Worm (Caenorhabditis elegans): ENCODE data around the gene lec-9.

The lec-9 gene

ce11 chrX:17636326-17636735 is 36.0 kb downstream of the lec-9 start:
- TF ChIP-seq nhr-28 (tag; optimal IDR thresholded peaks at IDR 0.05) = peak; percentile 78
- TF ChIP-seq fos-1 (tag; optimal IDR thresholded peaks at IDR 0.05) = no peak
- TF ChIP-seq Y75B8A.6 (GFP tag; IDR thresholded peaks at IDR 0.05) = no peak
- no peak for TF ChIP-seq unc-62 (GFP tag; optimal IDR thresholded peaks at IDR 0.05 in 1 of 2)
- TF ChIP-seq unc-62 (tag; optimal IDR thresholded peaks at IDR 0.05) = no peak
- TF ChIP-seq ceh-62 (tag; optimal IDR thresholded peaks at IDR 0.05) = no peak
- TF ChIP-seq tra-1 (GFP tag; IDR thresholded peaks at IDR 0.05) = 0 out of 2 replicates have a peak, but pooled peaks have one; percentile 64
- 0 out of 2 replicates have a peak, but pooled peaks have one; percentile 31 for TF ChIP-seq pha-4 (GFP tag; IDR thresholded peaks at IDR 0.05)
- TF ChIP-seq pha-4 (tag; optimal IDR thresholded peaks at IDR 0.05) = no peak
- 0 out of 2 replicates have a peak, but pooled peaks have one; percentile 66 for TF ChIP-seq saeg-2 (GFP tag; IDR thresholded peaks at IDR 0.05)
- no peak for TF ChIP-seq zfp-2 (tag; optimal IDR thresholded peaks at IDR 0.05)
- no peak for TF ChIP-seq zag-1 (tag; optimal IDR thresholded peaks at IDR 0.05)
- peak; percentile 17 for TF ChIP-seq mep-1 (tag; optimal IDR thresholded peaks at IDR 0.05)
- TF ChIP-seq mes-2 (tag; optimal IDR thresholded peaks at IDR 0.05; ENCODE audit: poor library complexity, severe bottlenecking) = no peak
- TF ChIP-seq hif-1 (tag; optimal IDR thresholded peaks at IDR 0.05) = peak in 1 of 2 experiments; percentile 69
- peak; percentile 16 to 75 for TF ChIP-seq mdl-1 (tag; optimal IDR thresholded peaks at IDR 0.05)
- TF ChIP-seq dpl-1 (GFP tag; optimal IDR thresholded peaks at IDR 0.05) = no peak
- TF ChIP-seq aha-1 (tag) = peak; percentile 95
- no peak for TF ChIP-seq ctbp-1 (GFP tag; IDR thresholded peaks at IDR 0.05)
- peak; percentile 96 for TF ChIP-seq dmd-6 (GFP tag; IDR thresholded peaks at IDR 0.05)
- TF ChIP-seq nhr-48 (tag; optimal IDR thresholded peaks at IDR 0.05) = peak; percentile 93
- no peak for TF ChIP-seq egl-43 (GFP tag; IDR thresholded peaks at IDR 0.05)
- TF ChIP-seq snpc-4 (tag; optimal IDR thresholded peaks at IDR 0.05) = no peak
- no peak for TF ChIP-seq daf-8 (GFP tag; IDR thresholded peaks at IDR 0.05)
- TF ChIP-seq set-16 (GFP tag; IDR thresholded peaks at IDR 0.05) = no peak
- TF ChIP-seq dve-1 (tag; optimal IDR thresholded peaks at IDR 0.05; ENCODE audit: insufficient read depth) = peak; percentile 73
- peak in 1 of 2 experiments; percentile 60 for TF ChIP-seq daf-16 (GFP tag; optimal IDR thresholded peaks at IDR 0.05)
- TF ChIP-seq daf-16 (tag; optimal IDR thresholded peaks at IDR 0.05) = peak; percentile 79
- TF ChIP-seq mxl-2 (GFP tag; conservative IDR thresholded peaks at IDR 0.05) = peak; percentile 88
- no peak for TF ChIP-seq nhr-42 (GFP tag; IDR thresholded peaks at IDR 0.05)
- TF ChIP-seq ztf-7 (tag; optimal IDR thresholded peaks at IDR 0.05) = peak; percentile 15
- peak; percentile 81 for TF ChIP-seq hlh-30 (tag; optimal IDR thresholded peaks at IDR 0.05; ENCODE audit: insufficient read depth)
- peak; percentile 68 for TF ChIP-seq gei-8 (GFP tag; optimal IDR thresholded peaks at IDR 0.05)
- peak; percentile 35 for TF ChIP-seq nhr-11 (tag; optimal IDR thresholded peaks at IDR 0.05)
- TF ChIP-seq zfp-3 (GFP tag; conservative IDR thresholded peaks at IDR 0.05) = no peak
- TF ChIP-seq hlh-11 (tag; optimal IDR thresholded peaks at IDR 0.05) = peak; percentile 91
- TF ChIP-seq unc-39 (tag; optimal IDR thresholded peaks at IDR 0.05) = no peak
- TF ChIP-seq mxl-3 (GFP tag; optimal IDR thresholded peaks at IDR 0.05) = peak; percentile 1
- 0 out of 2 replicates have a peak, but pooled peaks have one; percentile 15 for TF ChIP-seq php-3 (GFP tag; IDR thresholded peaks at IDR 0.05)
- no peak for TF ChIP-seq lin-38 (GFP tag; IDR thresholded peaks at IDR 0.05)

- TF ChIP-seq hlh-11 (tag; optimal IDR thresholded peaks at IDR 0.05) (peak; percentile 31), nhr-28 (tag; optimal IDR thresholded peaks at IDR 0.05) (peak; percentile 17), daf-16 (GFP tag; optimal IDR thresholded peaks at IDR 0.05) (no peak), daf-16 (tag; optimal IDR thresholded peaks at IDR 0.05) (peak; percentile 98), F44E2.7 (GFP tag; IDR thresholded peaks at IDR 0.05) (no peak)
These were observed 37.2 kb downstream of the lec-9 start for ce11 chrX:17637528-17637927.
